Worm (Caenorhabditis elegans) whole organism, L1 larva: Measurements from ENCODE around the gene F54B8.1.
"Not testable (repeated sequence)": the region's sequence is repeated elsewhere in the genome, so short reads cannot be mapped to it uniquely, and the experiment has no call there.

Source experiments
- C04F5.9 ChIP-seq: sonication (generic microtip); optimal IDR thresholded peaks from 2 replicates; lab custom pipeline; 2016; ENCODE audit warnings: missing genetic modification characterization, missing compliant biosample characterization
- C16A3.4 ChIP-seq: fragments of 150-350 bp; optimal IDR thresholded peaks from 2 replicates; lab custom pipeline; 2014; ENCODE audit warnings: missing biosample characterization, missing genetic modification characterization
- F16B12.6 ChIP-seq: fragments of 150-350 bp; optimal IDR thresholded peaks from 2 replicates; lab custom pipeline; 2014; ENCODE audit warnings: missing biosample characterization, missing genetic modification characterization
- aly-2 ChIP-seq: fragments of 150-350 bp; optimal IDR thresholded peaks from 2 replicates; lab custom pipeline; 2014; ENCODE audit warnings: missing biosample characterization, missing genetic modification characterization
- ama-1 ChIP-seq: fragments of 150-350 bp; optimal IDR thresholded peaks from 2 replicates; lab custom pipeline; 2014
- blmp-1 ChIP-seq: fragments of 150-350 bp; optimal IDR thresholded peaks from 2 replicates; lab custom pipeline; 2014; ENCODE audit warnings: missing biosample characterization, missing genetic modification characterization
- ceh-8 ChIP-seq: fragments of 200-800 bp; sonication (Bioruptor generic); optimal IDR thresholded peaks from 2 replicates; lab custom pipeline; 2018; ENCODE audit warnings: mild to moderate bottlenecking, missing genetic modification characterization, moderate library complexity, missing compliant biosample characterization
- ceh-82 ChIP-seq, 3 experiments: fragments of 150-350 bp in 1 of 3; sonication (generic microtip) in 2 of 3; optimal IDR thresholded peaks; 2 replicates each; lab custom pipeline; 2014 to 2017; ENCODE audit warnings: missing biosample characterization in 3 of 3, missing genetic modification characterization in 3 of 3
- ceh-88 ChIP-seq: fragments of 200-800 bp; sonication (Bioruptor generic); IDR thresholded peaks from 2 replicates; pipeline ENCODE4 v1.3.6; 2022; ENCODE audit warnings: missing genetic modification characterization, missing compliant biosample characterization
- ceh-90 ChIP-seq: sonication (generic microtip); optimal IDR thresholded peaks from 2 replicates; lab custom pipeline; 2016; ENCODE audit warnings: missing genetic modification characterization, missing compliant biosample characterization
- efl-1 ChIP-seq, 4 experiments: fragments of 150-350 bp; optimal IDR thresholded peaks in 3 of 4; peaks in 1 of 4; 1 replicate in 1 of 4; 2 replicates in 3 of 4; lab custom pipeline; 2014; ENCODE audit warnings: missing biosample characterization in 2 of 4, missing genetic modification characterization in 2 of 4, missing genetic modification reagents in 2 of 4
- fkh-4 ChIP-seq: sonication (generic microtip); optimal IDR thresholded peaks from 2 replicates; lab custom pipeline; 2016; ENCODE audit warnings: missing compliant biosample characterization, missing genetic modification characterization, borderline replicate concordance
- fkh-8 ChIP-seq: sonication (generic microtip); optimal IDR thresholded peaks from 2 replicates; lab custom pipeline; 2016; ENCODE audit warnings: mild to moderate bottlenecking, missing genetic modification characterization, missing compliant biosample characterization
- grh-1 ChIP-seq: fragments of 200-800 bp; sonication (Bioruptor generic); IDR thresholded peaks from 2 replicates; pipeline ENCODE4 v1.3.6; 2022; ENCODE audit warnings: missing genetic modification reagents, missing genetic modification characterization, missing compliant biosample characterization
- hlh-17 ChIP-seq: fragments of 200-800 bp; sonication (Bioruptor generic); optimal IDR thresholded peaks from 2 replicates; lab custom pipeline; 2018; ENCODE audit warnings: missing genetic modification characterization, mild to moderate bottlenecking, missing compliant biosample characterization, moderate library complexity, borderline replicate concordance
- hlh-4 ChIP-seq: sonication (generic microtip); optimal IDR thresholded peaks from 2 replicates; lab custom pipeline; 2016; ENCODE audit warnings: mild to moderate bottlenecking, missing genetic modification characterization, missing compliant biosample characterization
- irx-1 ChIP-seq: sonication (generic microtip); optimal IDR thresholded peaks from 2 replicates; lab custom pipeline; 2016; ENCODE audit warnings: missing genetic modification characterization, missing compliant biosample characterization
- isw-1 ChIP-seq: fragments of 200-800 bp; sonication (Bioruptor generic); IDR thresholded peaks from 2 replicates; pipeline ENCODE4 v1.3.6; 2022; ENCODE audit warnings: missing genetic modification characterization, missing compliant biosample characterization
- jun-1 ChIP-seq: fragments of 150-350 bp; optimal IDR thresholded peaks from 2 replicates; lab custom pipeline; 2014; ENCODE audit warnings: missing biosample characterization, missing genetic modification reagents, missing genetic modification characterization
- lin-15B ChIP-seq: fragments of 150-350 bp; sonication (generic microtip); optimal IDR thresholded peaks from 3 replicates; lab custom pipeline; 2014; ENCODE audit warnings: missing biosample characterization, missing genetic modification characterization
- lin-35 ChIP-seq, 2 experiments: fragments of 150-350 bp; optimal IDR thresholded peaks; 2 replicates each; lab custom pipeline; 2014; ENCODE audit warnings: missing biosample characterization in 2 of 2, missing genetic modification characterization in 2 of 2, missing genetic modification reagents in 2 of 2
- lin-39 ChIP-seq: fragments of 150-350 bp; optimal IDR thresholded peaks from 2 replicates; lab custom pipeline; 2014; ENCODE audit warnings: missing biosample characterization, missing genetic modification reagents, missing genetic modification characterization
- lsy-2 ChIP-seq, 2 experiments: fragments of 150-350 bp; optimal IDR thresholded peaks; 2 replicates each; lab custom pipeline; 2014; ENCODE audit warnings: missing biosample characterization in 2 of 2, missing genetic modification characterization in 2 of 2
- mab-9 ChIP-seq: fragments of 200-800 bp; sonication (Bioruptor generic); IDR thresholded peaks from 2 replicates; pipeline ENCODE4 v1.3.6; 2022; ENCODE audit warnings: missing genetic modification reagents, missing genetic modification characterization, missing compliant biosample characterization
- mdl-1 ChIP-seq, 2 experiments: fragments of 150-350 bp; optimal IDR thresholded peaks; 2 replicates each; lab custom pipeline; 2014 to 2017; ENCODE audit warnings: missing biosample characterization in 2 of 2, missing genetic modification characterization in 2 of 2, inconsistent platforms in 1 of 2
- mep-1 ChIP-seq: fragments of 150-350 bp; optimal IDR thresholded peaks from 2 replicates; lab custom pipeline; 2014; ENCODE audit warnings: missing biosample characterization, missing genetic modification characterization
- nhr-28 ChIP-seq: fragments of 150-350 bp; optimal IDR thresholded peaks from 2 replicates; lab custom pipeline; 2014; ENCODE audit warnings: missing biosample characterization, missing genetic modification characterization
- nhr-85 ChIP-seq: sonication (generic microtip); peaks from one replicate; lab custom pipeline; 2016; ENCODE audit warnings: missing genetic modification characterization, inconsistent platforms, missing compliant biosample characterization
- nhr-90 ChIP-seq: sonication (generic microtip); optimal IDR thresholded peaks from 2 replicates; lab custom pipeline; 2016; ENCODE audit warnings: mild to moderate bottlenecking, missing genetic modification characterization, missing compliant biosample characterization; ENCODE audit not compliant: poor library complexity
- pag-3 ChIP-seq: sonication (generic microtip); optimal IDR thresholded peaks from 2 replicates; lab custom pipeline; 2017; ENCODE audit warnings: missing genetic modification characterization, mild to moderate bottlenecking, missing compliant biosample characterization, antibody characterized with exemption, borderline replicate concordance; ENCODE audit not compliant: insufficient read depth
- rnt-1 ChIP-seq: sonication (generic microtip); optimal IDR thresholded peaks from 2 replicates; lab custom pipeline; 2016; ENCODE audit warnings: mild to moderate bottlenecking, missing genetic modification characterization, moderate library complexity, missing compliant biosample characterization
- skn-1 ChIP-seq: fragments of 150-350 bp; optimal IDR thresholded peaks from 2 replicates; lab custom pipeline; 2014; ENCODE audit warnings: missing biosample characterization, missing genetic modification characterization
- snpc-4 ChIP-seq: fragments of 150-350 bp; optimal IDR thresholded peaks from 2 replicates; lab custom pipeline; 2014; ENCODE audit warnings: missing biosample characterization, missing genetic modification characterization
- sptf-1 ChIP-seq: fragments of 150-350 bp; optimal IDR thresholded peaks from 2 replicates; lab custom pipeline; 2014; ENCODE audit warnings: missing biosample characterization, missing genetic modification characterization
- swsn-7 ChIP-seq: sonication (generic microtip); optimal IDR thresholded peaks from 2 replicates; lab custom pipeline; 2016; ENCODE audit warnings: missing genetic modification characterization, missing compliant biosample characterization
- tlp-1 ChIP-seq: fragments of 150-350 bp; optimal IDR thresholded peaks from 2 replicates; lab custom pipeline; 2014; ENCODE audit warnings: missing biosample characterization, missing genetic modification characterization
- unc-30 ChIP-seq: sonication (generic microtip); optimal IDR thresholded peaks from 2 replicates; lab custom pipeline; 2017; ENCODE audit warnings: missing biosample characterization, missing genetic modification characterization
- unc-62 ChIP-seq: fragments of 150-350 bp; optimal IDR thresholded peaks from 2 replicates; lab custom pipeline; 2014; ENCODE audit warnings: missing biosample characterization, missing genetic modification reagents, missing genetic modification characterization
- unc-86 ChIP-seq: sonication (generic microtip); optimal IDR thresholded peaks from 2 replicates; lab custom pipeline; 2016; ENCODE audit warnings: missing genetic modification characterization, missing compliant biosample characterization
- vab-15 ChIP-seq: sonication (generic microtip); optimal IDR thresholded peaks from 2 replicates; lab custom pipeline; 2017; ENCODE audit warnings: missing genotype, mild to moderate bottlenecking, missing genetic modification characterization, missing compliant biosample characterization
- zag-1 ChIP-seq: fragments of 150-350 bp; optimal IDR thresholded peaks from 2 replicates; lab custom pipeline; 2014; ENCODE audit warnings: missing biosample characterization, missing genetic modification characterization
- ztf-11 ChIP-seq, 2 experiments: sonication (generic microtip); optimal IDR thresholded peaks; 2 replicates each; lab custom pipeline; 2016 to 2017; ENCODE audit warnings: missing genetic modification characterization in 2 of 2, missing biosample characterization in 1 of 2, missing compliant biosample characterization in 1 of 2
- ztf-4 ChIP-seq: fragments of 150-350 bp; optimal IDR thresholded peaks from 2 replicates; lab custom pipeline; 2014; ENCODE audit warnings: missing biosample characterization, missing genetic modification characterization

F54B8.1 gene

DNA sequence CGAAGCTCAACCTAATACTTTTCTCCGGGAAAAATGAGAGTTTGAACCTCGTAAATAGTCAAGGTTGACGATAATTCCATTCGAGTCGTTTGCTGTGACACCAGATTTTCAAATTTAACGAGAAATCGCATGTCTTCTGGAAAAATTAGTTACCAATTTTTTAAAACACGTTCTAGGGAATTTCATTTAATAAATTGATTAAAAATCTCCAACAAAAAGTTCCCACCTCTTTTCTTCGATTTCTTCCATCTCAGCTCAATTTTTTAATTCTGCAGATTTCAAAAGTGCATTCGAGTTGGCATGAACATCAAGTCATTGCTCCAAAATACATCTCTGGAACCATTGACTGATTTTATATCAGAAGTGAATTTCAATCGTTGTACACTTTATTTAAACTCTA is 1.4 kb downstream of the F54B8.1 start, which contains the start of gene nhr-282:
nhr-282 (plus strand) TSS at position 301 of the 400 bp plus-strand sequence.
- TF ChIP-seq ama-1 (lab: Kevin White, UChicago); mab-9; nhr-28 (tag; lab: Kevin White, UChicago): not testable (repeated sequence)
- TF ChIP-seq, all 84 proteins: peak for 0; not testable (repeated sequence) for 84

DNA sequence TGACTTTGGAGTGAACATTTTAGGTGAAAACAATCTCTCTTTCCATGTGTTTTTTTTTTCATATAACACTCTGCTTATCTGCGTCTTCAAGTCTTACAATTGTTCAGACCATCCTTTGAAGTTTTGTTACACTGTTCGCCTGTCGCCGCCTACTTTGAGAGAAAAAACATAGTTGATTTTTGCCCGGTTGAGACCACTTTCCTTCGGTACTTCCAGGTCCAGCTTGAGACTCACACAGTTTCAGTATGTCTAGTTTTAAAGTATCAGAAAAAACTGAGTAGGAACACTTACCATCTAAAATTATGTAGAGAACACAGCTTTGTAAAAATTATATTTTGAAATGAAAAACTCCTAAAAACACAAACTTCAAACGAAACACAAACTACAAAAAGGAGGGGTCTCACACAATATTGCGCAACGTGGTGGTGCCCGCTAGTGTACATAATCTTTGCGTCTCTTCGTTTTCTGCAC is 5.5 kb downstream of the F54B8.1 start, which contains the start of the genes fbxa-69 and F54B8.4:
fbxa-69 (minus strand) TSS at position 10 of the 471 bp plus-strand sequence.
F54B8.4 (plus strand) TSS at position 421 of the 471 bp plus-strand sequence.
- TF ChIP-seq hlh-17 (GFP tag; lab: Kevin White, UChicago) = no peak
- TF ChIP-seq snpc-4 (tag; lab: Kevin White, UChicago) = no peak
- no peak for TF ChIP-seq ceh-90 (tag; lab: Kevin White, UChicago)
- no peak for TF ChIP-seq ztf-4 (tag; lab: Kevin White, UChicago)
- TF ChIP-seq blmp-1 (tag; lab: Kevin White, UChicago) = peak; percentile 46
- no peak for TF ChIP-seq unc-30
- peak; percentile 31 for TF ChIP-seq nhr-85 (tag; lab: Kevin White, UChicago)
- TF ChIP-seq grh-1 (GFP tag; lab: Robert Waterston, UW) = no peak
- TF ChIP-seq F16B12.6 (tag; lab: Kevin White, UChicago) = no peak
- TF ChIP-seq vab-15 (tag; lab: Kevin White, UChicago) = no peak
- TF ChIP-seq sptf-1 (tag; lab: Kevin White, UChicago) = no peak
- TF ChIP-seq fkh-4 (tag; lab: Kevin White, UChicago) = no peak
- no peak for TF ChIP-seq rnt-1 (tag; lab: Kevin White, UChicago)
- no peak for TF ChIP-seq ceh-88
- TF ChIP-seq lsy-2 (tag; optimal IDR thresholded peaks at IDR 0.05; lab: Kevin White, UChicago) = no peak
- no peak for TF ChIP-seq skn-1 (tag; lab: Kevin White, UChicago)
- no peak for TF ChIP-seq tlp-1 (tag; lab: Kevin White, UChicago)
- TF ChIP-seq lin-35 (GFP tag; optimal IDR thresholded peaks at IDR 0.05; lab: Kevin White, UChicago) = peak in 1 of 2 experiments; percentile 5
- no peak for TF ChIP-seq nhr-90 (tag; lab: Kevin White, UChicago)
- TF ChIP-seq swsn-7 = no peak
- no peak for TF ChIP-seq fkh-8
- TF ChIP-seq zag-1 = no peak
- no peak for TF ChIP-seq unc-62 (GFP tag; lab: Kevin White, UChicago)
- TF ChIP-seq ceh-8 = no peak
- TF ChIP-seq pag-3 (tag; lab: Kevin White, UChicago) = no peak
- no peak for TF ChIP-seq lin-39
- no peak for TF ChIP-seq ztf-11 (tag; optimal IDR thresholded peaks at IDR 0.05; lab: Kevin White, UChicago)
- TF ChIP-seq C16A3.4 (tag; lab: Kevin White, UChicago) = no peak
- no peak for TF ChIP-seq efl-1 (optimal IDR thresholded peaks at IDR 0.05; lab: Kevin White, UChicago)
- TF ChIP-seq efl-1 (GFP tag; optimal IDR thresholded peaks at IDR 0.05 in 1 of 2; lab: Kevin White, UChicago) = peak in 1 of 2 experiments; percentile 92
- no peak for TF ChIP-seq irx-1 (tag; lab: Kevin White, UChicago)
- no peak for TF ChIP-seq mep-1 (tag; lab: Kevin White, UChicago)
- TF ChIP-seq unc-86 (tag; lab: Kevin White, UChicago) = no peak
- no peak for TF ChIP-seq ceh-82 (tag; optimal IDR thresholded peaks at IDR 0.05; lab: Kevin White, UChicago)
- TF ChIP-seq C04F5.9 = no peak

DNA sequence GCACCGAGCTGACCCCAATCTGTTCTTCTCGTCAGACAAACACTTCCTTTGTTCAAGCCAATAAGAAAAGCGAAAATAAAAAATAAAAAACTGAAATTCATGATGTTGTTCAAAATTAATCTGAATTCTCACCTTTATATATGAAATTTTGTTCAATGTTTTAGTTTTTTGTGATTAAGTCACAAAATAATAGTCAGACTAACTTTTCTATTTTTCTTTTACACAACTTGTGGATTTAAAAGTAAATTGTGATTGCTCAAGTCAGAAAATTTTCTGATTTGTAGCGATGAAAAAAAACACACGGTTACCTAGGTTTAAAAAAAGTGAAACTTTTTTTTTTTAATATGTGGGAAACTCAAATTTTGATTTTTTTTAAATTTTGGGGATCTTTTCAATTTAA is 7.2 kb downstream of the F54B8.1 start, which contains the start of gene abf-3:
abf-3 (minus strand) TSS at position 101 of the 400 bp plus-strand sequence.
- TF ChIP-seq mdl-1 (tag; optimal IDR thresholded peaks at IDR 0.05; lab: Kevin White, UChicago) (no peak), isw-1 (GFP tag; lab: Robert Waterston, UW) (no peak), aly-2 (tag; lab: Kevin White, UChicago) (no peak), nhr-90 (tag; lab: Kevin White, UChicago) (no peak), unc-86 (tag; lab: Kevin White, UChicago) (no peak), fkh-4 (tag; lab: Kevin White, UChicago) (no peak), jun-1 (tag; lab: Kevin White, UChicago) (no peak), lin-35 (GFP tag; optimal IDR thresholded peaks at IDR 0.05; lab: Kevin White, UChicago) (no peak), lin-15B (tag; lab: Kevin White, UChicago) (no peak), lin-39 (no peak), hlh-4 (tag; lab: Kevin White, UChicago) (no peak)
